Fruit fly (Drosophila melanogaster) S2 (cell line): Measurements from ENCODE around the gene phtm.

Experiments used
- CG8478 ChIP-seq: fragments of >200 bp; optimal IDR thresholded peaks from 2 replicates; lab custom pipeline; 2018
- CTCF ChIP-seq, 2 experiments: fragments of >200 bp; optimal IDR thresholded peaks; 2 replicates each; lab custom pipeline; 2018

Gene phtm

dm6 chrX:18699268-18700140 is 13.9 kb downstream of the phtm start:
- TF ChIP-seq CG8478 (no peak), CTCF (optimal IDR thresholded peaks at IDR 0.05; lab: Kevin White, UChicago) (no peak)

- TF ChIP-seq CTCF (optimal IDR thresholded peaks at IDR 0.05; lab: Kevin White, UChicago): no peak
Measured at dm6 chrX:18700586-18700985, 15.0 kb downstream of the phtm start.

dm6 chrX:18701752-18702151 is 16.2 kb downstream of the phtm start:
- TF ChIP-seq CTCF (optimal IDR thresholded peaks at IDR 0.05; lab: Kevin White, UChicago): no peak
- no peak for TF ChIP-seq CG8478

DNA sequence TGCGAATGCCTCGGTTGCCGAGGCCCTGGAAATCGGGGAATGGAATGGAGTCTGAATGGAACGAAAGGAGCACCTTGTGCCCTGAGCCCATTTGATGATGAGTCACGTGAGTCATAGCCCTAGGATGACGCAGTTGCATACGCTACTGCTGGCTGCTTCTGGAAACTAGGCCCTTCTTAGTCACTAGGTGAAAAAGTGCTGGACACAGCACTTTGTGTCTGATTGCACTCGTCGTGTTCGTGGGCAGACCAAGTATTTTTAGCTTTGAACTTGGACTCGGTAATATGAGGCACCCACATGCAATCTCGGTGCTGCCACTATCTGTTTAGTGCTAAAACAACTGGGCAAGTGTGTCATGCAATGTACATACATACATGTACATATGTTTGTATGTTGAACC is 16.7 kb downstream of the phtm start:
- no peak for TF ChIP-seq CTCF (optimal IDR thresholded peaks at IDR 0.05; lab: Kevin White, UChicago)
- TF ChIP-seq CG8478: no peak

DNA sequence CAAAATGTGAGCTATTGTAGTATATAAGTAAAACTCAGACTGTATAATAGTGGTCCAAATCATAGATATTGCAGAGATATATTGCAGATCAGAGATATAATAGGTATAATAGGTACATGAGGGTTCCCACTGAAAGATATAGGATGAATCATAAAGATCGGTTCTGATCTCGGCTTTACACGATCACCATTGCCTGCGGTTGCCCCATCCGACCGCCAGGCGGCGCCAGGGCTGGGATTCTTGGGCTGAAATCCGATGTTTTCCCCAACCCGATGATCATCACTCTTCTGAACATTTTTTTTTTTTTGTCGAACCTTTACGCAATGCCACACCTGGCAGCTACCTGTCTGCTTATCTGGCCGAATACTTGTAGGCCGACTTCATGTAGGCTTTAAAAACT is 18.3 kb downstream of the phtm start:
- TF ChIP-seq CG8478: no peak
- TF ChIP-seq CTCF (optimal IDR thresholded peaks at IDR 0.05; lab: Kevin White, UChicago): peak; percentile 90 to 92

dm6 chrX:18709565-18709964 is 24.0 kb downstream of the phtm start, which contains the start of gene Cyp308a1:
TSS of gene Cyp308a1 (plus strand) at chrX:18709865.
- TF ChIP-seq CTCF (optimal IDR thresholded peaks at IDR 0.05; lab: Kevin White, UChicago) (no peak), CG8478 (no peak)

- no peak for TF ChIP-seq CTCF (optimal IDR thresholded peaks at IDR 0.05; lab: Kevin White, UChicago)
- no peak for TF ChIP-seq CG8478
Measured at dm6 chrX:18725572-18725971, 40.0 kb downstream of the phtm start, which contains the start of gene CG42302. TSS of gene CG42302 (minus strand) at chrX:18725672.

DNA sequence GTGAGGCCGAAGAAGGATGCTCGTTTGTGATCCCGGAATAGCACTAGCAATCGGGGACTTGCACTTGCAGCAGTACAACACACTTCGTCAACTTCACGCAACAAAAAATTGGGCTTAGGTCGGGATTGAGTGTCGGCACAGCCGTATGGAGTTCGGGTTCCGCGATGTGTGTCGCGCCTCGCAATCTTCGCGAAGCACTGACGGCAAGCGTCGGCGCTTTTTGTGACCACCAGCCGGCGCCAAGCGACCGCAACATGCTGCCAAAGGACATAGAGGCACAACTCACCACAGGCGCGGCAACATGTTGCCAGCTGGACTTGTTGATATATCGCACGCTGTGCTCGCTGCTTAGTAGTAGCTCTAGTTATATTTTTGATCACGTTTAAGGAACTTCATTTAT is 40.7 kb downstream of the phtm start, which contains the start of gene CCKLR-17D1:
TSS of gene CCKLR-17D1 (minus strand) at position 303 of the 400 bp plus-strand sequence.
- TF ChIP-seq CTCF (optimal IDR thresholded peaks at IDR 0.05; lab: Kevin White, UChicago): no peak
- no peak for TF ChIP-seq CG8478
